Worm (Caenorhabditis elegans) whole organism, L1 larva: ENCODE measurements around the gene F58G1.3.

Source experiments
- ceh-90 ChIP-seq: sonication (generic microtip); optimal IDR thresholded peaks from 2 replicates; lab custom pipeline; 2016; ENCODE audit warnings: missing genetic modification characterization, missing compliant biosample characterization
- lir-3 ChIP-seq: sonication (generic microtip); optimal IDR thresholded peaks from 2 replicates; lab custom pipeline; 2016; ENCODE audit warnings: mild to moderate bottlenecking, missing genetic modification characterization, moderate library complexity, missing compliant biosample characterization; ENCODE audit not compliant: poor library complexity
- nhr-28 ChIP-seq: fragments of 150-350 bp; optimal IDR thresholded peaks from 2 replicates; lab custom pipeline; 2014; ENCODE audit warnings: missing biosample characterization, missing genetic modification characterization
- zip-4 ChIP-seq: fragments of 200-800 bp; sonication (Bioruptor generic); optimal IDR thresholded peaks from 2 replicates; lab custom pipeline; 2018; ENCODE audit warnings: mild to moderate bottlenecking, missing genetic modification characterization, moderate library complexity, missing compliant biosample characterization

DNA sequence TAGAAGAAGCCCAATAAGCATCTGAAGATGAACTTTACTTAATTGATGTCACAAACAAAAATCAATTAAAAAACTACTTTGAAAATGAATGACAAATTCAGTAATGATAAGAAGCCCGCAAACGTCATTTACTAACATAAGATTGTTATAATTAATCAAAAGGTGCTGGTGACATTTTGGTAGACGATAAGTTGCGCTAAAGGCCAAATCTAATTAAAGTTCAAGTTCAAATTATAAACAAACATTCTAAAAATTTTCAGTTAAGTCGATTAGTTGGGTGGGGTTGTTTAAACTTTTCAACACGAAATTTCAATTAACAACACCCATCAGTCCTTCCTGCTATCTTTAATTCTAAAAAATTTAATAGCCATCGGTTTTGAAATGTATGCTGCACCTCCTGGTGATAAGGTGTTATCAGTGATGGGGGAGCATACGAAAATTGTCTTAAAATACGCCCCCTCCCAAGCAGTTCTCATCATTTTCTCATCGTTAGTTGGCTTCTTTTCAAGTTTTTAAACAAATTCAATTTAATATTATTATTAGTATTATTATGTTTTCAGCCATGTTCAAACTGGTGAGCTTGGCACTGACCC is 33.0 kb downstream of the F58G1.3 start, which contains the start of the genes clec-62 and clec-63:
- no peak for TF ChIP-seq nhr-28 (tag; lab: Kevin White, UChicago)
- no peak for TF ChIP-seq lir-3 (tag; lab: Kevin White, UChicago)
- no peak for TF ChIP-seq ceh-90 (tag; lab: Kevin White, UChicago)
- TF ChIP-seq zip-4, result no peak
